Fruit fly (Drosophila melanogaster) whole organism, embryonic: ENCODE results near the gene CG46244.

Experiments
- Blimp-1 ChIP-seq: fragments of 200-800 bp; sonication (Bioruptor generic); optimal IDR thresholded peaks from 3 replicates; lab custom pipeline; 2018; ENCODE audit warnings: missing biosample characterization, missing genetic modification characterization, mild to moderate bottlenecking, moderate library complexity, missing genetic modification reagents
- CG10565 ChIP-seq: fragments of 200-800 bp; sonication (Bioruptor generic); optimal IDR thresholded peaks from 3 replicates; lab custom pipeline; 2016; ENCODE audit warnings: missing biosample characterization, mild to moderate bottlenecking, missing genetic modification characterization
- CG11398 ChIP-seq: fragments of 200-800 bp; sonication (Bioruptor generic); optimal IDR thresholded peaks from 2 replicates; lab custom pipeline; 2016; ENCODE audit warnings: missing biosample characterization, missing genetic modification characterization
- CG12104 ChIP-seq: fragments of 200-800 bp; sonication (Bioruptor generic); optimal IDR thresholded peaks from 3 replicates; lab custom pipeline; 2016; ENCODE audit warnings: missing biosample characterization, missing genetic modification characterization
- CG12659 ChIP-seq: fragments of 200-800 bp; sonication (Bioruptor generic); optimal IDR thresholded peaks from 3 replicates; lab custom pipeline; 2017; ENCODE audit warnings: mild to moderate bottlenecking, missing biosample characterization, missing genetic modification reagents, missing genetic modification characterization
- CG14441 ChIP-seq: fragments of 200-800 bp; sonication (Bioruptor generic); IDR thresholded peaks from 2 replicates; pipeline ENCODE4 v1.3.6; 2022; ENCODE audit warnings: missing biosample characterization, missing genetic modification characterization
- CG14667 ChIP-seq: fragments of 200-800 bp; sonication (Bioruptor generic); IDR thresholded peaks from 2 replicates; pipeline ENCODE4 v1.3.6; 2022; ENCODE audit warnings: missing biosample characterization, missing genetic modification characterization
- CG15479 ChIP-seq: fragments of 200-800 bp; sonication (Bioruptor generic); optimal IDR thresholded peaks from 3 replicates; lab custom pipeline; 2019; ENCODE audit warnings: missing biosample characterization, mild to moderate bottlenecking, missing genetic modification characterization, moderate library complexity
- CG15601 ChIP-seq: fragments of 200-800 bp; sonication (Bioruptor generic); optimal IDR thresholded peaks from 3 replicates; lab custom pipeline; 2019; ENCODE audit warnings: missing biosample characterization, mild to moderate bottlenecking, missing genetic modification characterization, moderate library complexity
- CG1792 ChIP-seq: fragments of 200-800 bp; sonication (Bioruptor generic); optimal IDR thresholded peaks from 2 replicates; lab custom pipeline; 2016; ENCODE audit warnings: missing biosample characterization, missing genetic modification characterization
- CG18476 ChIP-seq: fragments of 200-800 bp; sonication (Bioruptor generic); optimal IDR thresholded peaks from 2 replicates; lab custom pipeline; 2016; ENCODE audit warnings: missing biosample characterization, mild to moderate bottlenecking, missing genetic modification characterization
- CG18619 ChIP-seq: fragments of 200-800 bp; sonication (Bioruptor generic); optimal IDR thresholded peaks from 3 replicates; lab custom pipeline; 2017; ENCODE audit warnings: missing biosample characterization, mild to moderate bottlenecking, missing genetic modification characterization
- CG4328 ChIP-seq: fragments of 200-800 bp; sonication (Bioruptor generic); optimal IDR thresholded peaks from 3 replicates; lab custom pipeline; 2017; ENCODE audit warnings: missing biosample characterization, missing genetic modification reagents, missing genetic modification characterization
- CG6272 ChIP-seq: fragments of 200-800 bp; sonication (Bioruptor generic); IDR thresholded peaks from 2 replicates; pipeline ENCODE4 v1.3.6; 2022; ENCODE audit warnings: missing biosample characterization, missing genetic modification characterization
- CG6689 ChIP-seq: fragments of 200-800 bp; sonication (Bioruptor generic); IDR thresholded peaks from 2 replicates; pipeline ENCODE4 v1.3.6; 2022; ENCODE audit warnings: missing biosample characterization, missing genetic modification characterization
- CG7786 ChIP-seq: fragments of 200-800 bp; sonication (Bioruptor generic); optimal IDR thresholded peaks from 2 replicates; lab custom pipeline; 2016; ENCODE audit warnings: missing biosample characterization, missing genetic modification characterization
- CG7839 ChIP-seq: fragments of 200-800 bp; sonication (Bioruptor generic); optimal IDR thresholded peaks from 3 replicates; lab custom pipeline; 2018; ENCODE audit warnings: missing biosample characterization, mild to moderate bottlenecking, missing genetic modification characterization, moderate library complexity
- CG8765 ChIP-seq: fragments of 200-800 bp; sonication (Bioruptor generic); IDR thresholded peaks from 2 replicates; pipeline ENCODE4 v1.3.6; 2022; ENCODE audit warnings: missing biosample characterization, missing genetic modification characterization
- CkIIα-i1 ChIP-seq: fragments of 200-800 bp; sonication (Bioruptor generic); IDR thresholded peaks from 2 replicates; pipeline ENCODE4 v1.3.6; 2022; ENCODE audit warnings: missing biosample characterization, missing genetic modification characterization
- D ChIP-seq, 2 experiments: fragments of 200-800 bp in 1 of 2; fragments of >200 bp in 1 of 2; sonication (Bioruptor generic) in 1 of 2; optimal IDR thresholded peaks; 2 replicates in 1 of 2; 3 replicates in 1 of 2; lab custom pipeline; 2017; ENCODE audit warnings: mild to moderate bottlenecking in 1 of 2, missing biosample characterization in 1 of 2, missing genetic modification characterization in 1 of 2, missing genetic modification reagents in 1 of 2
- D19B ChIP-seq: fragments of 200-800 bp; sonication (Bioruptor generic); optimal IDR thresholded peaks from 2 replicates; lab custom pipeline; 2017; ENCODE audit warnings: missing biosample characterization, mild to moderate bottlenecking, missing genetic modification characterization
- Dfd ChIP-seq, 2 experiments: fragments of >200 bp; optimal IDR thresholded peaks; 2 replicates each; lab custom pipeline; 2017; ENCODE audit warnings: missing biosample characterization in 2 of 2, missing genetic modification characterization in 2 of 2
- E2f2 ChIP-seq: fragments of 200-800 bp; sonication (Bioruptor generic); IDR thresholded peaks from 2 replicates; pipeline ENCODE4 v1.3.6; 2022; ENCODE audit warnings: missing biosample characterization, missing genetic modification characterization
- Elba2 ChIP-seq: fragments of 200-800 bp; sonication (Bioruptor generic); optimal IDR thresholded peaks from 3 replicates; lab custom pipeline; 2016; ENCODE audit warnings: missing biosample characterization, missing genetic modification characterization
- H2.0 ChIP-seq: fragments of 200-800 bp; sonication (Bioruptor generic); IDR thresholded peaks from 2 replicates; pipeline ENCODE4 v1.3.6; 2022; ENCODE audit warnings: missing biosample characterization, missing genetic modification characterization
- HHEX ChIP-seq: fragments of 200-800 bp; sonication (Bioruptor generic); optimal IDR thresholded peaks from 3 replicates; lab custom pipeline; 2017; ENCODE audit warnings: missing biosample characterization, mild to moderate bottlenecking, missing genetic modification characterization, missing genetic modification reagents
- HLH54F ChIP-seq: fragments of 200-800 bp; sonication (Bioruptor generic); optimal IDR thresholded peaks from 3 replicates; lab custom pipeline; 2016; ENCODE audit warnings: missing biosample characterization, missing genetic modification characterization
- Myb ChIP-seq: fragments of 200-800 bp; sonication (Bioruptor generic); optimal IDR thresholded peaks from 2 replicates; lab custom pipeline; 2016; ENCODE audit warnings: missing biosample characterization, missing genetic modification characterization
- Nf-YC ChIP-seq: fragments of 200-800 bp; optimal IDR thresholded peaks from 3 replicates; lab custom pipeline; 2019; ENCODE audit warnings: missing biosample characterization, mild to moderate bottlenecking, missing genetic modification characterization, moderate library complexity
- Ssrp ChIP-seq: fragments of 200-800 bp; sonication (Bioruptor generic); optimal IDR thresholded peaks from 2 replicates; lab custom pipeline; 2018; ENCODE audit warnings: missing biosample characterization, mild to moderate bottlenecking, missing genetic modification characterization, moderate library complexity
- amos ChIP-seq: fragments of 200-800 bp; sonication (Bioruptor generic); IDR thresholded peaks from 2 replicates; pipeline ENCODE4 v1.3.6; 2022; ENCODE audit warnings: missing biosample characterization, missing genetic modification characterization; ENCODE audit not compliant: partially characterized antibody
- ara ChIP-seq: fragments of 200-800 bp; sonication (Bioruptor generic); IDR thresholded peaks from 2 replicates; pipeline ENCODE4 v1.3.6; 2022; ENCODE audit warnings: missing biosample characterization, missing genetic modification characterization
- bbx ChIP-seq: fragments of 200-800 bp; sonication (Bioruptor generic); IDR thresholded peaks from 2 replicates; pipeline ENCODE4 v1.3.6; 2022; ENCODE audit warnings: missing biosample characterization, missing genetic modification characterization; ENCODE audit not compliant: partially characterized antibody
- dpn ChIP-seq, 2 experiments: fragments of 200-800 bp; sonication (Bioruptor generic); optimal IDR thresholded peaks; 3 replicates each; lab custom pipeline; 2016; ENCODE audit warnings: missing biosample characterization in 2 of 2, missing genetic modification characterization in 2 of 2
- exex ChIP-seq: fragments of 200-800 bp; sonication (Bioruptor generic); optimal IDR thresholded peaks from 4 replicates; lab custom pipeline; 2018; ENCODE audit warnings: missing biosample characterization, mild to moderate bottlenecking, missing genetic modification characterization, moderate library complexity
- gcm2 ChIP-seq: fragments of 200-800 bp; sonication (Bioruptor generic); optimal IDR thresholded peaks from 2 replicates; lab custom pipeline; 2016; ENCODE audit warnings: missing biosample characterization, missing genetic modification characterization
- gem ChIP-seq: fragments of 200-800 bp; sonication (Bioruptor generic); optimal IDR thresholded peaks from 2 replicates; lab custom pipeline; 2019; ENCODE audit warnings: missing biosample characterization, mild to moderate bottlenecking, missing genetic modification characterization, moderate library complexity
- kah ChIP-seq: fragments of 200-800 bp; sonication (Bioruptor generic); optimal IDR thresholded peaks from 2 replicates; lab custom pipeline; 2018; ENCODE audit warnings: missing biosample characterization, mild to moderate bottlenecking, missing genetic modification characterization
- lbe ChIP-seq: fragments of 200-800 bp; sonication (Bioruptor generic); optimal IDR thresholded peaks from 2 replicates; lab custom pipeline; 2016; ENCODE audit warnings: missing biosample characterization, mild to moderate bottlenecking, missing genetic modification characterization
- nau ChIP-seq: fragments of 200-800 bp; sonication (Bioruptor generic); optimal IDR thresholded peaks from 3 replicates; lab custom pipeline; 2017; ENCODE audit warnings: missing biosample characterization, mild to moderate bottlenecking, missing genetic modification characterization, missing genetic modification reagents
- pho ChIP-seq: fragments of 200-800 bp; sonication (Bioruptor generic); optimal IDR thresholded peaks from 2 replicates; lab custom pipeline; 2016; ENCODE audit warnings: missing biosample characterization, missing genetic modification characterization
- ranshi ChIP-seq: fragments of 200-800 bp; sonication (Bioruptor generic); IDR thresholded peaks from 2 replicates; pipeline ENCODE4 v1.3.6; 2022; ENCODE audit warnings: missing biosample characterization, missing genetic modification characterization
- repo ChIP-seq: fragments of 200-800 bp; sonication (Bioruptor generic); optimal IDR thresholded peaks from 2 replicates; lab custom pipeline; 2016; ENCODE audit warnings: missing biosample characterization, missing genetic modification characterization
- sens ChIP-seq: fragments of 200-800 bp; sonication (Bioruptor generic); peaks from one replicate; lab custom pipeline; 2016; ENCODE audit warnings: missing biosample characterization, missing genetic modification characterization
- sim ChIP-seq: fragments of 200-800 bp; sonication (Bioruptor generic); IDR thresholded peaks from 2 replicates; pipeline ENCODE4 v1.3.6; 2022; ENCODE audit warnings: missing biosample characterization, missing genetic modification characterization
- slp2 ChIP-seq: fragments of 200-800 bp; sonication (Bioruptor generic); optimal IDR thresholded peaks from 2 replicates; lab custom pipeline; 2016; ENCODE audit warnings: missing biosample characterization, missing genetic modification characterization
- tin ChIP-seq: fragments of 200-800 bp; sonication (Bioruptor generic); optimal IDR thresholded peaks from 3 replicates; lab custom pipeline; 2016; ENCODE audit warnings: missing biosample characterization, missing genetic modification characterization
- trem ChIP-seq: fragments of 200-800 bp; optimal IDR thresholded peaks from 3 replicates; lab custom pipeline; 2019; ENCODE audit warnings: missing biosample characterization, mild to moderate bottlenecking, missing genetic modification characterization, moderate library complexity
- zen ChIP-seq: fragments of 200-800 bp; sonication (Bioruptor generic); optimal IDR thresholded peaks from 3 replicates; lab custom pipeline; 2018; ENCODE audit warnings: missing biosample characterization, mild to moderate bottlenecking, missing genetic modification characterization, moderate library complexity
- zfh2 ChIP-seq: fragments of 200-800 bp; sonication (Bioruptor generic); optimal IDR thresholded peaks from 2 replicates; lab custom pipeline; 2016; ENCODE audit warnings: missing biosample characterization, missing genetic modification characterization

Gene CG46244

dm6 chr2L:19582185-19582584, 24.2 kb upstream of the CG46244 start, which contains the start of gene Hakai (continued):
- peak; percentile 5 for TF ChIP-seq kah (GFP tag; lab: Kevin White, UChicago)
- no peak for TF ChIP-seq D (optimal IDR thresholded peaks at IDR 0.05; lab: Kevin White, UChicago)
- TF ChIP-seq D (GFP tag; optimal IDR thresholded peaks at IDR 0.05; lab: Kevin White, UChicago): peak; percentile 1
- TF ChIP-seq pho (GFP tag; lab: Kevin White, UChicago): peak; percentile 49
- TF ChIP-seq ranshi (GFP tag; lab: Robert Waterston, UW): peak; percentile 82
- TF ChIP-seq H2.0 (GFP tag; lab: Robert Waterston, UW): peak; percentile 39; the same call in 1 of the 2 replicates
- TF ChIP-seq CG18476 (GFP tag; lab: Kevin White, UChicago): peak; percentile 24
- peak; percentile 49 for TF ChIP-seq CG7786 (GFP tag; lab: Kevin White, UChicago)
- TF ChIP-seq bbx: 0 out of 2 replicates have a peak, but pooled peaks have one; percentile 33
- no peak for TF ChIP-seq exex (tag; lab: Kevin White, UChicago)
- TF ChIP-seq tin (GFP tag; lab: Kevin White, UChicago): peak; percentile 70
- no peak for TF ChIP-seq D19B (GFP tag; lab: Kevin White, UChicago)
- peak; percentile 73 for TF ChIP-seq HLH54F
- peak; percentile 3 for TF ChIP-seq Blimp-1 (GFP tag; lab: Kevin White, UChicago)
- TF ChIP-seq CG18619 (GFP tag; lab: Kevin White, UChicago): peak; percentile 26
- TF ChIP-seq CG15601 (tag; lab: Kevin White, UChicago): peak; percentile 31
- peak; percentile 50 for TF ChIP-seq CG7839 (tag; lab: Kevin White, UChicago)
- peak; percentile 71 for TF ChIP-seq CG12659 (GFP tag; lab: Kevin White, UChicago)
- peak; percentile 1 for TF ChIP-seq Elba2
- peak; percentile 77 for TF ChIP-seq repo (GFP tag; lab: Kevin White, UChicago)
- no peak for TF ChIP-seq ara (GFP tag; lab: Robert Waterston, UW)
- peak; percentile 54 for TF ChIP-seq amos (GFP tag; lab: Robert Waterston, UW)
- TF ChIP-seq CG14441 (GFP tag; lab: Robert Waterston, UW): peak; percentile 58; the same call in 1 of the 2 replicates
- 0 out of 2 replicates have a peak, but pooled peaks have one; percentile 26 for TF ChIP-seq CG14667
- peak; percentile 65 to 73 for TF ChIP-seq dpn (GFP tag; optimal IDR thresholded peaks at IDR 0.05; lab: Kevin White, UChicago)
- TF ChIP-seq Nf-YC (tag; lab: Kevin White, UChicago): peak; percentile 47
- TF ChIP-seq zfh2 (GFP tag; lab: Kevin White, UChicago): peak; percentile 67
- peak; percentile 92 for TF ChIP-seq sens (GFP tag; lab: Kevin White, UChicago)
- TF ChIP-seq slp2: peak; percentile 40
- peak; percentile 50; the same call in 1 of the 2 replicates for TF ChIP-seq CG6272
- TF ChIP-seq CkIIα-i1 (GFP tag; lab: Robert Waterston, UW): no peak
- no peak for TF ChIP-seq CG12104
- peak; percentile 33 for TF ChIP-seq CG4328 (GFP tag; lab: Kevin White, UChicago)
- no peak for TF ChIP-seq Ssrp (tag; lab: Kevin White, UChicago)
- peak; percentile 32 for TF ChIP-seq HHEX (GFP tag; lab: Kevin White, UChicago)
- TF ChIP-seq gcm2 (GFP tag; lab: Kevin White, UChicago): no peak
- no peak for TF ChIP-seq CG10565 (GFP tag; lab: Kevin White, UChicago)
- peak; percentile 57 for TF ChIP-seq Myb (GFP tag; lab: Kevin White, UChicago)
- TF ChIP-seq E2f2 (GFP tag; lab: Robert Waterston, UW): peak; percentile 82
- no peak for TF ChIP-seq CG15479 (GFP tag; lab: Kevin White, UChicago)
- TF ChIP-seq trem (tag; lab: Kevin White, UChicago): peak; percentile 70
- peak; percentile 61 for TF ChIP-seq CG1792 (GFP tag; lab: Kevin White, UChicago)
- no peak for TF ChIP-seq zen (tag; lab: Kevin White, UChicago)
- no peak for TF ChIP-seq lbe (GFP tag; lab: Kevin White, UChicago)
- TF ChIP-seq CG11398: peak; percentile 32
- TF ChIP-seq Dfd (GFP tag; optimal IDR thresholded peaks at IDR 0.05; lab: Kevin White, UChicago): peak in 1 of 2 experiments; percentile 12
- no peak for TF ChIP-seq CG8765 (GFP tag; lab: Robert Waterston, UW)
- no peak for TF ChIP-seq sim (GFP tag; lab: Robert Waterston, UW)
- no peak for TF ChIP-seq nau (GFP tag; lab: Kevin White, UChicago)
- TF ChIP-seq CG6689 (GFP tag; lab: Robert Waterston, UW): peak; percentile 52
- peak; percentile 36 for TF ChIP-seq gem (tag; lab: Kevin White, UChicago)
